Fruit fly (Drosophila melanogaster): Measurements from ENCODE around the gene Smox.

Smox gene

DNA sequence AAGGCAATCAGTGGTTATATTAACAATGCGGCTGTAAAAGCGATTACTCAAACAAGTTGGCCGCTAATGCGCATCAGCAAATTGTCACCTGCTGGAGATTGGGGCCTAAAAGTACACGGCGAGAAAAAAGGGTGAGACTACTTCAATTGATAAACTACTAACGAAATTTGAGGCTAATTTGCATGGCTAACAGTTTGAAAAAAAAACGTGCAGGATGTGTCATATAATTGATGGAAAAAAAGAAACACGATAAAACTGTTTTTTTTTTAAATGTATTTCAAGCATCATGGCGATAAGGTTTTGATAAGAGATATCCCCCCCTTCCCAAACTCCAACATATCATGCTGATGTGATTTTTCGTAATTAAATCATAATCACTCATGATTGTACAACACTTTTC is 29.4 kb downstream of the Smox start:
- TF ChIP-seq CG7368 (GFP tag; optimal IDR thresholded peaks at IDR 0.05): no peak
- TF ChIP-seq vri (GFP tag; optimal IDR thresholded peaks at IDR 0.05): no peak
- peak; percentile 8 for TF ChIP-seq esn (GFP tag; optimal IDR thresholded peaks at IDR 0.05)
- TF ChIP-seq CG11902 (GFP tag; optimal IDR thresholded peaks at IDR 0.05): no peak
- TF ChIP-seq fkh (GFP tag; optimal IDR thresholded peaks at IDR 0.05): no peak
- no peak for TF ChIP-seq Hr4 (GFP tag; optimal IDR thresholded peaks at IDR 0.05)
- TF ChIP-seq cyc (GFP tag; optimal IDR thresholded peaks at IDR 0.05): no peak
- TF ChIP-seq Ets21C (GFP tag; optimal IDR thresholded peaks at IDR 0.05): no peak
- no peak for TF ChIP-seq fd59A (GFP tag; optimal IDR thresholded peaks at IDR 0.05)
- TF ChIP-seq CG1621 (tag; optimal IDR thresholded peaks at IDR 0.05): no peak
- no peak for TF ChIP-seq pdm3 (GFP tag; optimal IDR thresholded peaks at IDR 0.05)
- no peak for TF ChIP-seq CG6808 (GFP tag; optimal IDR thresholded peaks at IDR 0.05)
- peak; percentile 2 for TF ChIP-seq Met (GFP tag; optimal IDR thresholded peaks at IDR 0.05)
- TF ChIP-seq Lpt (GFP tag; optimal IDR thresholded peaks at IDR 0.05): no peak
- no peak for TF ChIP-seq Blimp-1 (GFP tag; optimal IDR thresholded peaks at IDR 0.05)
- TF ChIP-seq lz (GFP tag; optimal IDR thresholded peaks at IDR 0.05): peak; percentile 10
- TF ChIP-seq CG34406 (GFP tag; optimal IDR thresholded peaks at IDR 0.05): no peak
- no peak for TF ChIP-seq CG11294 (GFP tag; IDR thresholded peaks at IDR 0.05)
- TF ChIP-seq acj6 (GFP tag; optimal IDR thresholded peaks at IDR 0.05): no peak
- TF ChIP-seq Eip78C (GFP tag): peak; percentile 59
- no peak for TF ChIP-seq CG6276 (GFP tag; optimal IDR thresholded peaks at IDR 0.05)
- TF ChIP-seq Smox (GFP tag; optimal IDR thresholded peaks at IDR 0.05): no peak
- peak; percentile 51 for TF ChIP-seq svp (GFP tag)

dm6 chrX:8110984-8111383 is 31.1 kb downstream of the Smox start:
- TF ChIP-seq CG8319 (GFP tag; optimal IDR thresholded peaks at IDR 0.05) (no peak), vri (GFP tag; optimal IDR thresholded peaks at IDR 0.05) (peak; percentile 76), CG6808 (GFP tag; optimal IDR thresholded peaks at IDR 0.05) (no peak), net (GFP tag; optimal IDR thresholded peaks at IDR 0.05) (no peak)

DNA sequence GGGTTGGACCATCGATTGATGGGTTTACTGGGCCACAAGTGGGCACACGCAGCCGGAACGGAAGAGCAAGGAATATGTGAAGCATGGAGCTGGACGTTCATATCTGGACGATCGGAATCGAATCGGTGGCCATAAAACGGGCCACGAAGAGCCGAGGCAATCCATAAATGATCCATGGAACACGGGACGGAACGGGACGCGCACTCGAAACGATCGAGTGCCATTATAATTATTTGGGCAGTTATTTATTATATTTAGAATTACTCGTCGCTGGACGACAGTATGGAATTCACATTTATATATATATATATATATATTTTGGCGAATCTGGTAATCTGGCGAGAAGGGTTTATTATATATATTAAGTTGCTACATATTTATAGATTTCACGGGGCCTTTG is 34.1 kb downstream of the Smox start:
- TF ChIP-seq pdm3 (GFP tag; optimal IDR thresholded peaks at IDR 0.05) (no peak), CG8119 (GFP tag; IDR thresholded peaks at IDR 0.05) (no peak), Eip78C (GFP tag) (no peak), CG8632 (GFP tag; optimal IDR thresholded peaks at IDR 0.05) (no peak), CG15336 (GFP tag; IDR thresholded peaks at IDR 0.05) (no peak), dsx (GFP tag; optimal IDR thresholded peaks at IDR 0.05; ENCODE audit: poor library complexity, severe bottlenecking) (no peak), CG34406 (GFP tag; optimal IDR thresholded peaks at IDR 0.05) (no peak)

- TF ChIP-seq Ets21C (GFP tag; optimal IDR thresholded peaks at IDR 0.05) (no peak), CG6163 (GFP tag; IDR thresholded peaks at IDR 0.05) (peak; percentile 24; the same call in 1 of the 3 replicates), Eip78C (GFP tag) (peak; percentile 54), esn (GFP tag; optimal IDR thresholded peaks at IDR 0.05) (peak; percentile 3), vri (GFP tag; optimal IDR thresholded peaks at IDR 0.05) (peak; percentile 78), fkh (GFP tag; optimal IDR thresholded peaks at IDR 0.05) (peak; percentile 45), svp (GFP tag) (peak; percentile 11), Met (GFP tag; optimal IDR thresholded peaks at IDR 0.05) (peak; percentile 17), CG10631 (GFP tag; optimal IDR thresholded peaks at IDR 0.05) (no peak), topi (GFP tag; optimal IDR thresholded peaks at IDR 0.05) (peak; percentile 15), Eip93F (GFP tag; optimal IDR thresholded peaks at IDR 0.05) (peak; percentile 55)
These were observed 35.6 kb downstream of the Smox start for dm6 chrX:8106281-8107050.

Measured in whole organism, prepupa.